Worm (Caenorhabditis elegans) whole organism, early embryonic: ENCODE results near the gene Y55B1BL.2.

Experiments used
- ama-1 ChIP-seq: fragments of 150-350 bp; optimal IDR thresholded peaks from 2 replicates; lab custom pipeline; 2014
- ceh-36 ChIP-seq: sonication (generic microtip); optimal IDR thresholded peaks from 2 replicates; lab custom pipeline; 2016; ENCODE audit warnings: missing genetic modification characterization, inconsistent platforms, missing compliant biosample characterization
- ets-7 ChIP-seq: sonication (generic microtip); optimal IDR thresholded peaks from 2 replicates; lab custom pipeline; 2016; ENCODE audit warnings: missing genotype, missing genetic modification characterization, missing compliant biosample characterization
- flt-1 ChIP-seq: fragments of 200-800 bp; sonication (Bioruptor generic); IDR thresholded peaks from 2 replicates; pipeline ENCODE4 v1.3.6; 2022; ENCODE audit warnings: missing genetic modification characterization, missing compliant biosample characterization
- sea-1 ChIP-seq: fragments of 200-800 bp; sonication (Bioruptor generic); conservative IDR thresholded peaks from 2 replicates; pipeline ENCODE4 v1.3.6; 2022; ENCODE audit warnings: missing genetic modification characterization, missing compliant biosample characterization

ce11 chrIII:444101-444500, 41.5 kb downstream of the Y55B1BL.2 start, which contains the start of gene Y55B1BR.8:
- TF ChIP-seq ceh-36 (tag; lab: Kevin White, UChicago) (no peak), ama-1 (lab: Kevin White, UChicago) (no peak), flt-1 (GFP tag; lab: Robert Waterston, UW) (no peak), ets-7 (tag; lab: Kevin White, UChicago) (no peak), sea-1 (GFP tag; lab: Robert Waterston, UW) (no peak)
